Fruit fly (Drosophila melanogaster): ENCODE data around the gene Hsc70-4.

dm6 chr3R:15222973-15223372 lies 19.5 kb upstream of the Hsc70-4 start, which contains the start of gene Polr2G:
- no peak for TF ChIP-seq Rfx (GFP tag; IDR thresholded peaks at IDR 0.05)
- no peak for TF ChIP-seq TFAM (GFP tag; optimal IDR thresholded peaks at IDR 0.05)
